Worm (Caenorhabditis elegans): ENCODE results near the gene shl-1.

DNA sequence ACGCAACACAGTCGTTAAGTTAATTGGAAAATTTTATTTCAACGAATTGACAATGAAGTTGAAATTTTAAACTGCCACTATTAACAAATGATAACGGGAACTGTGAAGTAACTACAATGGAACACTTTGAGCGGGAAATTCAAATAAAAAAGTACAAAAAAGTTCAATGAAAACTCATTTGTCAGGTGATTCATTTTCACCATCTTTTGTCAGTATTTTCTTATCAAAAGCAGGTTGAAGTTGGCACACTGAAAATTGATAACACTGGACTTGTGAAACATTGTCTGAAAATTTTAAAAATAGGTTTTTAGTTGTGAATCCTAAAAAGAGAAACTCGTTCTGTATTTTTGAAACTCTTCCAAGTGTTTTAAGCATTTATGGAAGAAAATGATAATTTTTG is 49.6 kb upstream of the shl-1 start:
- TF ChIP-seq ekl-4 (GFP tag; IDR thresholded peaks at IDR 0.05) = no peak
- TF ChIP-seq ztf-18 (tag; optimal IDR thresholded peaks at IDR 0.05) = no peak
- no peak for TF ChIP-seq nhr-90 (tag; optimal IDR thresholded peaks at IDR 0.05)
- no peak for TF ChIP-seq F57C9.4 (tag; optimal IDR thresholded peaks at IDR 0.05)
- TF ChIP-seq lin-35 (GFP tag; optimal IDR thresholded peaks at IDR 0.05) = no peak
- no peak for TF ChIP-seq egl-44 (GFP tag; IDR thresholded peaks at IDR 0.05)
- TF ChIP-seq let-526 (GFP tag; IDR thresholded peaks at IDR 0.05) = no peak

Data from whole organism, young adult.